Fruit fly (Drosophila melanogaster): Measurements from ENCODE around the gene CG44142.

DNA sequence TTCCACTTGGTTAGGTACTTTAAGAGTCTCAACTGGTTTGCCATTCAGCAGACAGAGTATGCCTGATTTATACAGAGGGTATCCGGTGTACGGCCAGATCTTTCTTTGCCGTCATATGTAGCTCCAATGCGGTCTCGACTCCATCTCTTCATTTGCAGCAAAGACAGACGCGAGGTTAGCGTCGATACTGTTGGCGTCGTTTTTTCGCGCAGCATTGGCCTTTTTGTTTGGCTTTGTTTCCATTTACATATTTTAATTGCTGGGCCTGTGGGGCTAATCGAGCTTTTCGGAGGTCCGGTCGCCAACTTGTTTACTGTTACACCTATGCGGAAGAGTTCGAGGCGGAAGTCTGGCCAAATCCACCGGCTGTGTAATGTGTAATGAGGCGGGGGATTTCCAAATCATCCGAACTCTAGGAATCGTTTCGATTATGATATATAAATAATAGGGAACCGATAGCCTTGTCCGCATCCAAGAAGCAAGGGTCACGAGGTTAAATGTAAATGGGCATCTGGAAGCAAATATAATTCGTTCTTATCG is 38.7 kb downstream of the CG44142 start:
- TF ChIP-seq CG8478 (optimal IDR thresholded peaks at IDR 0.05) (no peak), CTCF (optimal IDR thresholded peaks at IDR 0.05) (no peak)

All from S2 (cell line).